Worm (Caenorhabditis elegans) whole organism, L1 larva: ENCODE results near the gene R13H9.6.

Source experiments
- C04F5.9 ChIP-seq: sonication (generic microtip); optimal IDR thresholded peaks from 2 replicates; lab custom pipeline; 2016; ENCODE audit warnings: missing genetic modification characterization, missing compliant biosample characterization
- F16B12.6 ChIP-seq: fragments of 150-350 bp; optimal IDR thresholded peaks from 2 replicates; lab custom pipeline; 2014; ENCODE audit warnings: missing biosample characterization, missing genetic modification characterization
- ceh-63 ChIP-seq: fragments of 200-800 bp; sonication (Bioruptor generic); optimal IDR thresholded peaks from 2 replicates; lab custom pipeline; 2018; ENCODE audit warnings: mild to moderate bottlenecking, missing genetic modification characterization, missing compliant biosample characterization
- ceh-82 ChIP-seq, 3 experiments: fragments of 150-350 bp in 1 of 3; sonication (generic microtip) in 2 of 3; optimal IDR thresholded peaks; 2 replicates each; lab custom pipeline; 2014 to 2017; ENCODE audit warnings: missing biosample characterization in 3 of 3, missing genetic modification characterization in 3 of 3
- ces-1 ChIP-seq: fragments of 150-350 bp; optimal IDR thresholded peaks from 2 replicates; lab custom pipeline; 2014; ENCODE audit warnings: missing biosample characterization, missing genetic modification reagents, missing genetic modification characterization
- dpl-1 ChIP-seq, 3 experiments: fragments of 150-350 bp in 2 of 3; sonication (generic microtip) in 1 of 3; optimal IDR thresholded peaks; 2 replicates each; lab custom pipeline; 2014 to 2017; ENCODE audit warnings: missing biosample characterization in 3 of 3, missing genetic modification characterization in 3 of 3, missing genetic modification reagents in 3 of 3
- dsc-1 ChIP-seq: sonication (generic microtip); optimal IDR thresholded peaks from 2 replicates; lab custom pipeline; 2016; ENCODE audit warnings: mild to moderate bottlenecking, missing genetic modification characterization, missing compliant biosample characterization
- efl-1 ChIP-seq, 4 experiments: fragments of 150-350 bp; optimal IDR thresholded peaks in 3 of 4; peaks in 1 of 4; 1 replicate in 1 of 4; 2 replicates in 3 of 4; lab custom pipeline; 2014; ENCODE audit warnings: missing biosample characterization in 2 of 4, missing genetic modification characterization in 2 of 4, missing genetic modification reagents in 2 of 4
- efl-3 ChIP-seq: fragments of 200-800 bp; sonication (Bioruptor generic); optimal IDR thresholded peaks from 2 replicates; lab custom pipeline; 2018; ENCODE audit warnings: mild to moderate bottlenecking, missing genetic modification characterization, missing compliant biosample characterization
- egl-27 ChIP-seq, 2 experiments: fragments of 150-350 bp in 1 of 2; sonication (generic microtip); optimal IDR thresholded peaks; 3 replicates each; lab custom pipeline; 2017 to 2018; ENCODE audit warnings: missing biosample characterization in 2 of 2, missing genetic modification characterization in 2 of 2, missing genetic modification reagents in 2 of 2
- ets-5 ChIP-seq: fragments of 200-800 bp; sonication (Bioruptor generic); IDR thresholded peaks from 2 replicates; pipeline ENCODE4 v1.3.6; 2022; ENCODE audit warnings: missing genetic modification characterization, missing compliant biosample characterization
- fkh-10 ChIP-seq: sonication (generic microtip); optimal IDR thresholded peaks from 2 replicates; lab custom pipeline; 2017; ENCODE audit warnings: missing biosample characterization, missing genetic modification reagents, missing genetic modification characterization
- fkh-4 ChIP-seq: sonication (generic microtip); optimal IDR thresholded peaks from 2 replicates; lab custom pipeline; 2016; ENCODE audit warnings: missing compliant biosample characterization, missing genetic modification characterization, borderline replicate concordance
- fos-1 ChIP-seq: fragments of 150-350 bp; optimal IDR thresholded peaks from 2 replicates; lab custom pipeline; 2014; ENCODE audit warnings: missing biosample characterization, missing genetic modification characterization
- hlh-17 ChIP-seq: fragments of 200-800 bp; sonication (Bioruptor generic); optimal IDR thresholded peaks from 2 replicates; lab custom pipeline; 2018; ENCODE audit warnings: missing genetic modification characterization, mild to moderate bottlenecking, missing compliant biosample characterization, moderate library complexity, borderline replicate concordance
- hpl-2 ChIP-seq: fragments of 150-350 bp; optimal IDR thresholded peaks from 2 replicates; lab custom pipeline; 2014; ENCODE audit warnings: missing biosample characterization, missing genetic modification reagents, missing genetic modification characterization
- irx-1 ChIP-seq: sonication (generic microtip); optimal IDR thresholded peaks from 2 replicates; lab custom pipeline; 2016; ENCODE audit warnings: missing genetic modification characterization, missing compliant biosample characterization
- lin-14 ChIP-seq: fragments of 200-800 bp; sonication (Bioruptor generic); optimal IDR thresholded peaks from 2 replicates; lab custom pipeline; 2018; ENCODE audit warnings: mild to moderate bottlenecking, missing genetic modification characterization, moderate library complexity, missing compliant biosample characterization
- lin-35 ChIP-seq, 2 experiments: fragments of 150-350 bp; optimal IDR thresholded peaks; 2 replicates each; lab custom pipeline; 2014; ENCODE audit warnings: missing biosample characterization in 2 of 2, missing genetic modification characterization in 2 of 2, missing genetic modification reagents in 2 of 2
- lin-39 ChIP-seq: fragments of 150-350 bp; optimal IDR thresholded peaks from 2 replicates; lab custom pipeline; 2014; ENCODE audit warnings: missing biosample characterization, missing genetic modification reagents, missing genetic modification characterization
- lir-3 ChIP-seq: sonication (generic microtip); optimal IDR thresholded peaks from 2 replicates; lab custom pipeline; 2016; ENCODE audit warnings: mild to moderate bottlenecking, missing genetic modification characterization, moderate library complexity, missing compliant biosample characterization; ENCODE audit not compliant: poor library complexity
- lsy-2 ChIP-seq, 2 experiments: fragments of 150-350 bp; optimal IDR thresholded peaks; 2 replicates each; lab custom pipeline; 2014; ENCODE audit warnings: missing biosample characterization in 2 of 2, missing genetic modification characterization in 2 of 2
- mdl-1 ChIP-seq, 2 experiments: fragments of 150-350 bp; optimal IDR thresholded peaks; 2 replicates each; lab custom pipeline; 2014 to 2017; ENCODE audit warnings: missing biosample characterization in 2 of 2, missing genetic modification characterization in 2 of 2, inconsistent platforms in 1 of 2
- mef-2 ChIP-seq: fragments of 150-350 bp; optimal IDR thresholded peaks from 2 replicates; lab custom pipeline; 2014; ENCODE audit warnings: missing biosample characterization, missing genetic modification characterization
- mep-1 ChIP-seq: fragments of 150-350 bp; optimal IDR thresholded peaks from 2 replicates; lab custom pipeline; 2014; ENCODE audit warnings: missing biosample characterization, missing genetic modification characterization
- nhr-11 ChIP-seq: fragments of 150-350 bp; optimal IDR thresholded peaks from 2 replicates; lab custom pipeline; 2014; ENCODE audit warnings: missing biosample characterization, missing genetic modification characterization
- nhr-237 ChIP-seq: fragments of 150-350 bp; optimal IDR thresholded peaks from 2 replicates; lab custom pipeline; 2014; ENCODE audit warnings: missing biosample characterization, missing genetic modification characterization
- nhr-71 ChIP-seq: sonication (generic microtip); optimal IDR thresholded peaks from 2 replicates; lab custom pipeline; 2016; ENCODE audit warnings: mild to moderate bottlenecking, missing genetic modification characterization, moderate library complexity, missing compliant biosample characterization
- nhr-84 ChIP-seq: sonication (generic microtip); optimal IDR thresholded peaks from 2 replicates; lab custom pipeline; 2017; ENCODE audit warnings: missing biosample characterization, missing genetic modification characterization
- nhr-85 ChIP-seq: sonication (generic microtip); peaks from one replicate; lab custom pipeline; 2016; ENCODE audit warnings: missing genetic modification characterization, inconsistent platforms, missing compliant biosample characterization
- nhr-90 ChIP-seq: sonication (generic microtip); optimal IDR thresholded peaks from 2 replicates; lab custom pipeline; 2016; ENCODE audit warnings: mild to moderate bottlenecking, missing genetic modification characterization, missing compliant biosample characterization; ENCODE audit not compliant: poor library complexity
- pag-3 ChIP-seq: sonication (generic microtip); optimal IDR thresholded peaks from 2 replicates; lab custom pipeline; 2017; ENCODE audit warnings: missing genetic modification characterization, mild to moderate bottlenecking, missing compliant biosample characterization, antibody characterized with exemption, borderline replicate concordance; ENCODE audit not compliant: insufficient read depth
- pax-3 ChIP-seq: fragments of 200-800 bp; sonication (Bioruptor generic); optimal IDR thresholded peaks from 2 replicates; lab custom pipeline; 2018; ENCODE audit warnings: mild to moderate bottlenecking, missing genetic modification characterization, moderate library complexity, missing compliant biosample characterization
- rnt-1 ChIP-seq: sonication (generic microtip); optimal IDR thresholded peaks from 2 replicates; lab custom pipeline; 2016; ENCODE audit warnings: mild to moderate bottlenecking, missing genetic modification characterization, moderate library complexity, missing compliant biosample characterization
- sptf-1 ChIP-seq: fragments of 150-350 bp; optimal IDR thresholded peaks from 2 replicates; lab custom pipeline; 2014; ENCODE audit warnings: missing biosample characterization, missing genetic modification characterization
- sup-37 ChIP-seq: fragments of 200-800 bp; sonication (Bioruptor generic); optimal IDR thresholded peaks from 2 replicates; lab custom pipeline; 2018; ENCODE audit warnings: mild to moderate bottlenecking, missing genetic modification characterization, missing compliant biosample characterization
- tbx-2 ChIP-seq: sonication (generic microtip); optimal IDR thresholded peaks from 2 replicates; lab custom pipeline; 2016; ENCODE audit warnings: missing genetic modification characterization, missing compliant biosample characterization
- unc-130 ChIP-seq: fragments of 150-350 bp; optimal IDR thresholded peaks from 2 replicates; lab custom pipeline; 2017; ENCODE audit warnings: missing biosample characterization, missing genetic modification characterization, inconsistent platforms
- unc-30 ChIP-seq: sonication (generic microtip); optimal IDR thresholded peaks from 2 replicates; lab custom pipeline; 2017; ENCODE audit warnings: missing biosample characterization, missing genetic modification characterization
- unc-98 ChIP-seq: fragments of 200-800 bp; sonication (Bioruptor generic); IDR thresholded peaks from 2 replicates; pipeline ENCODE4 v1.3.6; 2022; ENCODE audit warnings: missing genetic modification characterization, missing compliant biosample characterization
- zip-4 ChIP-seq: fragments of 200-800 bp; sonication (Bioruptor generic); optimal IDR thresholded peaks from 2 replicates; lab custom pipeline; 2018; ENCODE audit warnings: mild to moderate bottlenecking, missing genetic modification characterization, moderate library complexity, missing compliant biosample characterization

Gene R13H9.6

DNA sequence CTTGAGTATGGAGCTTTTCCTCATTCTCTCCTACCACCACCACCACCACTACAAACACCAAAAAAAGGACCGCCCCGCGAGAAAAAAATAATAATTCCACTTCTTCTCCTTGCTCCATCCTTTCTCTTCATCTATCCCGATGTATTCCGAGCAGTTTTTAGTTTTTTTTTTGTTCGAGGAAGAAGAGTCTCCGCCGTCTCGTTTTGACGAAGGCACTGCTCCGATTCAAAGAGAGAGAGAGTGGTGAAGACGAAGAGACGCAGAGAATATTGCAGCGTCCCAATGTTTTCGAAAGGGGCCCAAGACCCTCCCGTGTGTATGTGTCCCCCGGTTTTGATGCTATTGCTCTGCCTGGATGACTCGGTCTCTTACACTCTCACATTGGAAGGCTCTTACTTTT lies 12.7 kb upstream of the R13H9.6 start:
- TF ChIP-seq ceh-63 (no peak), mep-1 (tag; lab: Kevin White, UChicago) (peak; percentile 38), nhr-85 (no peak), nhr-71 (tag; lab: Kevin White, UChicago) (peak; percentile 34), ceh-82 (tag; optimal IDR thresholded peaks at IDR 0.05; lab: Kevin White, UChicago) (peak in 1 of 3 experiments; percentile 13), fkh-10 (GFP tag; lab: Kevin White, UChicago) (peak; percentile 51), irx-1 (tag; lab: Kevin White, UChicago) (peak; percentile 12), dsc-1 (peak; percentile 2), unc-130 (tag; lab: Kevin White, UChicago) (no peak), lin-35 (GFP tag; optimal IDR thresholded peaks at IDR 0.05; lab: Kevin White, UChicago) (no peak), lin-14 (GFP tag; lab: Kevin White, UChicago) (peak; percentile 82), ets-5 (GFP tag; lab: Robert Waterston, UW) (no peak), unc-98 (no peak), rnt-1 (tag; lab: Kevin White, UChicago) (peak; percentile 9), dpl-1 (GFP tag; optimal IDR thresholded peaks at IDR 0.05; lab: Kevin White, UChicago) (no peak), unc-30 (no peak), zip-4 (no peak), lsy-2 (tag; optimal IDR thresholded peaks at IDR 0.05; lab: Kevin White, UChicago) (peak; percentile 3 to 32), efl-1 (optimal IDR thresholded peaks at IDR 0.05; lab: Kevin White, UChicago) (no peak), efl-1 (GFP tag; optimal IDR thresholded peaks at IDR 0.05 in 1 of 2; lab: Kevin White, UChicago) (peak in 1 of 2 experiments; percentile 67), ces-1 (GFP tag; lab: Kevin White, UChicago) (no peak), nhr-90 (tag; lab: Kevin White, UChicago) (no peak), C04F5.9 (no peak), tbx-2 (tag; lab: Kevin White, UChicago) (no peak), sptf-1 (tag; lab: Kevin White, UChicago) (no peak), hpl-2 (GFP tag; lab: Kevin White, UChicago) (no peak), F16B12.6 (tag; lab: Kevin White, UChicago) (no peak), hlh-17 (GFP tag; lab: Kevin White, UChicago) (no peak)

DNA sequence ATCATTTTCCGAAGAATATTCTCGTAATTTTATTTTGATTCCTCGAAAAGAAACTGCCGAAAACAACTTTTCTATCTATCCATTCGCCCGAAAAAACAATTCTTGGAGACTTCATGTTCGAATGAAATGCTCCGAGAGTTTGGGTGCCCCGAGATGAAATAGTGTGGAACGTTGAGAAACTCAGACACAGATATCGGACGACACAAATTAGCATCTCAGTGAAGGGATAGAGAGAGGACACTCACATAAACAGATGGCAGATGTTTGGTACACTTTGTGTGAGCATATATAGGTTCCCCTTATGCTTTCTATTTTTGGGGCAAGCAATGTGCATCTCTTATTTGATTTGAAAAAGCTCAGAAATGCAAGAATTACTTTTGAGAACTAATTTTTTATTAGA lies 10.4 kb upstream of the R13H9.6 start:
- no peak for TF ChIP-seq dpl-1 (GFP tag; optimal IDR thresholded peaks at IDR 0.05; lab: Kevin White, UChicago)
- peak; percentile 57 for TF ChIP-seq lin-14 (GFP tag; lab: Kevin White, UChicago)
- no peak for TF ChIP-seq nhr-11 (tag; lab: Kevin White, UChicago)
- TF ChIP-seq pax-3 (tag; lab: Kevin White, UChicago), result no peak
- no peak for TF ChIP-seq lir-3 (tag; lab: Kevin White, UChicago)
- TF ChIP-seq unc-30, result no peak
- no peak for TF ChIP-seq sup-37 (GFP tag; lab: Kevin White, UChicago)
- TF ChIP-seq nhr-71 (tag; lab: Kevin White, UChicago), result peak; percentile 35
- TF ChIP-seq hlh-17 (GFP tag; lab: Kevin White, UChicago), result no peak
- no peak for TF ChIP-seq mdl-1 (tag; optimal IDR thresholded peaks at IDR 0.05; lab: Kevin White, UChicago)
- no peak for TF ChIP-seq ets-5 (GFP tag; lab: Robert Waterston, UW)
- TF ChIP-seq egl-27 (tag; optimal IDR thresholded peaks at IDR 0.05; lab: Kevin White, UChicago), result no peak
- no peak for TF ChIP-seq nhr-237 (tag; lab: Kevin White, UChicago)
- TF ChIP-seq fkh-4, result no peak
- TF ChIP-seq nhr-84, result no peak
- TF ChIP-seq efl-3 (GFP tag; lab: Kevin White, UChicago), result no peak
- TF ChIP-seq lin-39, result no peak
- peak; percentile 49 for TF ChIP-seq dsc-1
- TF ChIP-seq nhr-85, result peak; percentile 7
- TF ChIP-seq fos-1 (tag; lab: Kevin White, UChicago), result no peak
- no peak for TF ChIP-seq mef-2 (tag; lab: Kevin White, UChicago)
- TF ChIP-seq pag-3 (tag; lab: Kevin White, UChicago), result no peak
